Fruit fly (Drosophila melanogaster) whole organism, embryonic: ENCODE measurements around the gene Spase12.

Experiments
- ATbp ChIP-seq: fragments of 200-800 bp; sonication (Bioruptor generic); optimal IDR thresholded peaks from 2 replicates; lab custom pipeline; 2017; ENCODE audit warnings: missing biosample characterization, mild to moderate bottlenecking, missing genetic modification characterization, missing genetic modification reagents
- Asciz ChIP-seq: fragments of 200-800 bp; sonication (Bioruptor generic); optimal IDR thresholded peaks from 2 replicates; lab custom pipeline; 2017; ENCODE audit warnings: missing biosample characterization, mild to moderate bottlenecking, missing genetic modification characterization, missing genetic modification reagents
- Blimp-1 ChIP-seq: fragments of 200-800 bp; sonication (Bioruptor generic); optimal IDR thresholded peaks from 3 replicates; lab custom pipeline; 2018; ENCODE audit warnings: missing biosample characterization, missing genetic modification characterization, mild to moderate bottlenecking, moderate library complexity, missing genetic modification reagents
- BtbVII ChIP-seq: fragments of 200-800 bp; sonication (Bioruptor generic); optimal IDR thresholded peaks from 3 replicates; lab custom pipeline; 2017; ENCODE audit warnings: missing biosample characterization, mild to moderate bottlenecking, missing genetic modification characterization
- CG10147 ChIP-seq: fragments of 200-800 bp; sonication (Bioruptor generic); optimal IDR thresholded peaks from 2 replicates; lab custom pipeline; 2019; ENCODE audit warnings: missing biosample characterization, mild to moderate bottlenecking, missing genetic modification characterization, moderate library complexity
- CG10543 ChIP-seq: fragments of 200-800 bp; sonication (Bioruptor generic); optimal IDR thresholded peaks from 3 replicates; lab custom pipeline; 2017; ENCODE audit warnings: missing biosample characterization, mild to moderate bottlenecking, missing genetic modification characterization, moderate library complexity
- CG10959 ChIP-seq: fragments of 200-800 bp; sonication (Bioruptor generic); IDR thresholded peaks from 2 replicates; pipeline ENCODE4 v1.3.6; 2022; ENCODE audit warnings: missing biosample characterization, missing genetic modification characterization
- CG12071 ChIP-seq: fragments of 200-800 bp; sonication (Bioruptor generic); optimal IDR thresholded peaks from 3 replicates; lab custom pipeline; 2018; ENCODE audit warnings: missing biosample characterization, mild to moderate bottlenecking, missing genetic modification characterization
- CG12104 ChIP-seq: fragments of 200-800 bp; sonication (Bioruptor generic); optimal IDR thresholded peaks from 3 replicates; lab custom pipeline; 2016; ENCODE audit warnings: missing biosample characterization, missing genetic modification characterization
- CG13296 ChIP-seq: fragments of 200-800 bp; sonication (Bioruptor generic); optimal IDR thresholded peaks from 3 replicates; lab custom pipeline; 2018; ENCODE audit warnings: missing biosample characterization, mild to moderate bottlenecking, missing genetic modification characterization
- CG1529 ChIP-seq: fragments of 200-800 bp; sonication (Bioruptor generic); optimal IDR thresholded peaks from 3 replicates; lab custom pipeline; 2018; ENCODE audit warnings: missing biosample characterization, missing genetic modification characterization
- CG15514 ChIP-seq: fragments of 200-800 bp; sonication (Bioruptor generic); optimal IDR thresholded peaks from 3 replicates; lab custom pipeline; 2017; ENCODE audit warnings: missing biosample characterization, missing genetic modification characterization, mild to moderate bottlenecking, moderate library complexity, missing genetic modification reagents
- CG15601 ChIP-seq: fragments of 200-800 bp; sonication (Bioruptor generic); optimal IDR thresholded peaks from 3 replicates; lab custom pipeline; 2019; ENCODE audit warnings: missing biosample characterization, mild to moderate bottlenecking, missing genetic modification characterization, moderate library complexity
- CG18599 ChIP-seq: fragments of 200-800 bp; sonication (Bioruptor generic); optimal IDR thresholded peaks from 3 replicates; lab custom pipeline; 2017; ENCODE audit warnings: missing biosample characterization, missing genetic modification characterization, mild to moderate bottlenecking, moderate library complexity, missing genetic modification reagents
- CG18619 ChIP-seq: fragments of 200-800 bp; sonication (Bioruptor generic); optimal IDR thresholded peaks from 3 replicates; lab custom pipeline; 2017; ENCODE audit warnings: missing biosample characterization, mild to moderate bottlenecking, missing genetic modification characterization
- CG2202 ChIP-seq: fragments of 200-800 bp; sonication (Bioruptor generic); optimal IDR thresholded peaks from 2 replicates; lab custom pipeline; 2018; ENCODE audit warnings: missing biosample characterization, mild to moderate bottlenecking, missing genetic modification characterization
- CG2712 ChIP-seq: fragments of 200-800 bp; optimal IDR thresholded peaks from 3 replicates; lab custom pipeline; 2019; ENCODE audit warnings: missing biosample characterization, mild to moderate bottlenecking, missing genetic modification characterization, moderate library complexity
- CG2889 ChIP-seq: fragments of 200-800 bp; sonication (Bioruptor generic); IDR thresholded peaks from 3 replicates; pipeline ENCODE4 v1.3.6; 2022; ENCODE audit warnings: missing biosample characterization, missing genetic modification characterization
- CG30403 ChIP-seq: fragments of 200-800 bp; sonication (Bioruptor generic); optimal IDR thresholded peaks from 3 replicates; lab custom pipeline; 2016; ENCODE audit warnings: missing biosample characterization, missing genetic modification characterization
- CG3281 ChIP-seq: fragments of 200-800 bp; sonication (Bioruptor generic); optimal IDR thresholded peaks from 3 replicates; lab custom pipeline; 2017; ENCODE audit warnings: missing biosample characterization, mild to moderate bottlenecking, missing genetic modification characterization
- CG6254 ChIP-seq: fragments of 200-800 bp; sonication (Bioruptor generic); optimal IDR thresholded peaks from 3 replicates; lab custom pipeline; 2017; ENCODE audit warnings: mild to moderate bottlenecking, missing biosample characterization, missing genetic modification reagents, missing genetic modification characterization
- CG7987 ChIP-seq: fragments of 200-800 bp; sonication (Bioruptor generic); optimal IDR thresholded peaks from 2 replicates; lab custom pipeline; 2018; ENCODE audit warnings: missing biosample characterization, mild to moderate bottlenecking, missing genetic modification characterization, moderate library complexity
- CG8281 ChIP-seq: fragments of 200-800 bp; sonication (Bioruptor generic); optimal IDR thresholded peaks from 2 replicates; lab custom pipeline; 2018; ENCODE audit warnings: missing biosample characterization, mild to moderate bottlenecking, missing genetic modification characterization, moderate library complexity
- CG8359 ChIP-seq: fragments of 200-800 bp; sonication (Bioruptor generic); optimal IDR thresholded peaks from 2 replicates; lab custom pipeline; 2017; ENCODE audit warnings: missing biosample characterization, mild to moderate bottlenecking, missing genetic modification characterization, borderline replicate concordance
- H2.0 ChIP-seq: fragments of 200-800 bp; sonication (Bioruptor generic); IDR thresholded peaks from 2 replicates; pipeline ENCODE4 v1.3.6; 2022; ENCODE audit warnings: missing biosample characterization, missing genetic modification characterization
- MTF-1 ChIP-seq: fragments of 200-800 bp; sonication (Bioruptor generic); optimal IDR thresholded peaks from 2 replicates; lab custom pipeline; 2018; ENCODE audit warnings: missing biosample characterization, mild to moderate bottlenecking, missing genetic modification characterization, borderline replicate concordance
- PHDP ChIP-seq: fragments of 200-800 bp; sonication (Bioruptor generic); optimal IDR thresholded peaks from 3 replicates; lab custom pipeline; 2018; ENCODE audit warnings: missing biosample characterization, mild to moderate bottlenecking, missing genetic modification characterization, moderate library complexity
- Spps ChIP-seq: fragments of 200-800 bp; sonication (Bioruptor generic); optimal IDR thresholded peaks from 2 replicates; lab custom pipeline; 2018; ENCODE audit warnings: missing biosample characterization, mild to moderate bottlenecking, missing genetic modification characterization
- Vsx1 ChIP-seq: fragments of 200-800 bp; sonication (Bioruptor generic); optimal IDR thresholded peaks from 2 replicates; lab custom pipeline; 2017; ENCODE audit warnings: missing biosample characterization, mild to moderate bottlenecking, missing genetic modification characterization, missing genetic modification reagents
- abd-A ChIP-seq: fragments of 200-800 bp; sonication (Bioruptor generic); optimal IDR thresholded peaks from 3 replicates; lab custom pipeline; 2019; ENCODE audit warnings: missing biosample characterization, mild to moderate bottlenecking, missing genetic modification characterization, moderate library complexity
- ash1 ChIP-seq: fragments of 200-800 bp; sonication (Bioruptor generic); optimal IDR thresholded peaks from 2 replicates; lab custom pipeline; 2018; ENCODE audit warnings: missing biosample characterization, mild to moderate bottlenecking, missing genetic modification characterization
- caup ChIP-seq: fragments of 200-800 bp; sonication (Bioruptor generic); optimal IDR thresholded peaks from 3 replicates; lab custom pipeline; 2017; ENCODE audit warnings: missing biosample characterization, mild to moderate bottlenecking, missing genetic modification characterization, moderate library complexity; ENCODE audit not compliant: severe bottlenecking
- crp ChIP-seq, 2 experiments: fragments of 200-800 bp; sonication (Bioruptor generic); optimal IDR thresholded peaks; 2 replicates in 1 of 2; 3 replicates in 1 of 2; lab custom pipeline; 2017; ENCODE audit warnings: missing biosample characterization in 2 of 2, missing genetic modification characterization in 2 of 2, mild to moderate bottlenecking in 1 of 2, moderate library complexity in 1 of 2
- emc ChIP-seq: fragments of 200-800 bp; sonication (Bioruptor generic); optimal IDR thresholded peaks from 2 replicates; lab custom pipeline; 2016; ENCODE audit warnings: missing biosample characterization, missing genetic modification characterization
- ems ChIP-seq: fragments of 200-800 bp; sonication (Bioruptor generic); optimal IDR thresholded peaks from 3 replicates; lab custom pipeline; 2016; ENCODE audit warnings: missing biosample characterization, missing genetic modification characterization
- ewg ChIP-seq: fragments of 200-800 bp; sonication (Bioruptor generic); optimal IDR thresholded peaks from 3 replicates; lab custom pipeline; 2017; ENCODE audit warnings: mild to moderate bottlenecking, missing biosample characterization, missing genetic modification reagents, missing genetic modification characterization
- fd64A ChIP-seq: fragments of 200-800 bp; sonication (Bioruptor generic); optimal IDR thresholded peaks from 3 replicates; lab custom pipeline; 2018; ENCODE audit warnings: missing biosample characterization, mild to moderate bottlenecking, missing genetic modification characterization
- lola ChIP-seq, 3 experiments: fragments of >200 bp in 2 of 3; fragments of 200-800 bp in 1 of 3; sonication (Bioruptor generic) in 1 of 3; optimal IDR thresholded peaks; 2 replicates each; lab custom pipeline; 2017 to 2019; ENCODE audit warnings: missing biosample characterization in 3 of 3, missing genetic modification characterization in 3 of 3, mild to moderate bottlenecking in 1 of 3, moderate library complexity in 1 of 3
- oc ChIP-seq: fragments of 200-800 bp; sonication (Bioruptor generic); optimal IDR thresholded peaks from 2 replicates; lab custom pipeline; 2018; ENCODE audit warnings: missing biosample characterization, mild to moderate bottlenecking, missing genetic modification characterization, moderate library complexity
- odd ChIP-seq: fragments of 200-800 bp; sonication (Bioruptor generic); optimal IDR thresholded peaks from 2 replicates; lab custom pipeline; 2017; ENCODE audit warnings: missing biosample characterization, mild to moderate bottlenecking, missing genetic modification characterization
- otp ChIP-seq: fragments of 200-800 bp; sonication (Bioruptor generic); IDR thresholded peaks from 3 replicates; pipeline ENCODE4, ENCODE4 v1.3.6; 2022; ENCODE audit warnings: missing biosample characterization, missing genetic modification characterization
- pho ChIP-seq: fragments of 200-800 bp; sonication (Bioruptor generic); optimal IDR thresholded peaks from 2 replicates; lab custom pipeline; 2016; ENCODE audit warnings: missing biosample characterization, missing genetic modification characterization
- ranshi ChIP-seq: fragments of 200-800 bp; sonication (Bioruptor generic); IDR thresholded peaks from 2 replicates; pipeline ENCODE4 v1.3.6; 2022; ENCODE audit warnings: missing biosample characterization, missing genetic modification characterization
- repo ChIP-seq: fragments of 200-800 bp; sonication (Bioruptor generic); optimal IDR thresholded peaks from 2 replicates; lab custom pipeline; 2016; ENCODE audit warnings: missing biosample characterization, missing genetic modification characterization
- schlank ChIP-seq: fragments of 200-800 bp; sonication (Bioruptor generic); optimal IDR thresholded peaks from 2 replicates; lab custom pipeline; 2018; ENCODE audit warnings: missing biosample characterization, mild to moderate bottlenecking, missing genetic modification characterization
- sr ChIP-seq: fragments of 200-800 bp; sonication (Bioruptor generic); IDR thresholded peaks from 3 replicates; pipeline ENCODE4 v1.3.6; 2022; ENCODE audit warnings: missing biosample characterization, missing genetic modification characterization
- vvl ChIP-seq: fragments of 200-800 bp; sonication (Bioruptor generic); IDR thresholded peaks from 2 replicates; pipeline ENCODE4 v1.3.6; 2022; ENCODE audit warnings: missing biosample characterization, missing genetic modification characterization
- wek ChIP-seq: fragments of 200-800 bp; sonication (Bioruptor generic); optimal IDR thresholded peaks from 3 replicates; lab custom pipeline; 2018; ENCODE audit warnings: missing biosample characterization, mild to moderate bottlenecking, missing genetic modification characterization, moderate library complexity
- zfh1 ChIP-seq: fragments of 200-800 bp; sonication (Bioruptor generic); IDR thresholded peaks from 3 replicates; pipeline ENCODE4 v1.3.6; 2022; ENCODE audit warnings: missing biosample characterization, missing genetic modification characterization

Gene Spase12

dm6 chr3R:29479922-29480321, 11.0 kb downstream of the Spase12 start (continued):
- TF ChIP-seq wek (GFP tag; lab: Kevin White, UChicago), result peak; percentile 51
- no peak for TF ChIP-seq repo (GFP tag; lab: Kevin White, UChicago)
- no peak for TF ChIP-seq otp
- TF ChIP-seq Spps (tag; lab: Kevin White, UChicago), result peak; percentile 8
- TF ChIP-seq CG6254 (GFP tag; lab: Kevin White, UChicago), result peak; percentile 13
- no peak for TF ChIP-seq abd-A (tag; lab: Kevin White, UChicago)
- no peak for TF ChIP-seq CG30403
- TF ChIP-seq crp (GFP tag; optimal IDR thresholded peaks at IDR 0.05; lab: Kevin White, UChicago), result no peak
- peak; percentile 10; the same call in 1 of the 2 replicates for TF ChIP-seq ranshi (GFP tag; lab: Robert Waterston, UW)
- no peak for TF ChIP-seq ash1
- TF ChIP-seq CG18619 (GFP tag; lab: Kevin White, UChicago), result peak; percentile 12
- peak; percentile 49; the same call in 2 of the 3 replicates for TF ChIP-seq zfh1 (GFP tag; lab: Robert Waterston, UW)
- TF ChIP-seq CG12071, result peak; percentile 27
- peak; percentile 20 for TF ChIP-seq schlank
- no peak for TF ChIP-seq CG12104 (GFP tag; lab: Kevin White, UChicago)
- peak; percentile 43 for TF ChIP-seq PHDP (tag; lab: Kevin White, UChicago)
- TF ChIP-seq CG18599, result peak; percentile 40
- no peak for TF ChIP-seq pho (GFP tag; lab: Kevin White, UChicago)
- peak; percentile 38; the same call in 1 of the 2 replicates for TF ChIP-seq vvl (GFP tag; lab: Robert Waterston, UW)
- peak; percentile 53 for TF ChIP-seq BtbVII
- no peak for TF ChIP-seq sr (GFP tag; lab: Robert Waterston, UW)
- TF ChIP-seq CG8359 (GFP tag; lab: Kevin White, UChicago), result peak; percentile 37
- TF ChIP-seq CG2202 (tag; lab: Kevin White, UChicago), result peak; percentile 12
- peak; percentile 23 for TF ChIP-seq CG15514
- peak; percentile 6 for TF ChIP-seq ewg (GFP tag; lab: Kevin White, UChicago)
- TF ChIP-seq ATbp (GFP tag; lab: Kevin White, UChicago), result peak; percentile 87
- peak; percentile 45 for TF ChIP-seq MTF-1 (GFP tag; lab: Kevin White, UChicago)
- no peak for TF ChIP-seq H2.0
- peak; percentile 19 for TF ChIP-seq CG10147 (GFP tag; lab: Kevin White, UChicago)
- peak; percentile 16 for TF ChIP-seq CG10543
- TF ChIP-seq CG3281, result peak; percentile 59
- peak; percentile 33 for TF ChIP-seq CG1529
- TF ChIP-seq CG15601 (tag; lab: Kevin White, UChicago), result peak; percentile 69
- TF ChIP-seq CG2889 (GFP tag; lab: Robert Waterston, UW), result no peak
- peak; percentile 42 for TF ChIP-seq caup (GFP tag; lab: Kevin White, UChicago)
- TF ChIP-seq Asciz (GFP tag; lab: Kevin White, UChicago), result peak; percentile 56
- peak; percentile 33 for TF ChIP-seq odd (GFP tag; lab: Kevin White, UChicago)
- no peak for TF ChIP-seq oc (tag; lab: Kevin White, UChicago)
- TF ChIP-seq CG10959 (GFP tag; lab: Robert Waterston, UW), result no peak
- peak in 1 of 3 experiments; percentile 2 for TF ChIP-seq lola (GFP tag; optimal IDR thresholded peaks at IDR 0.05; lab: Kevin White, UChicago)
- TF ChIP-seq CG13296 (GFP tag; lab: Kevin White, UChicago), result peak; percentile 5
- peak; percentile 34 for TF ChIP-seq CG8281
- peak; percentile 57 for TF ChIP-seq Vsx1
- TF ChIP-seq Blimp-1 (GFP tag; lab: Kevin White, UChicago), result peak; percentile 50
- TF ChIP-seq ems (GFP tag; lab: Kevin White, UChicago), result peak; percentile 2
- TF ChIP-seq CG7987 (GFP tag; lab: Kevin White, UChicago), result peak; percentile 4
- no peak for TF ChIP-seq emc
- peak; percentile 1 for TF ChIP-seq CG2712 (tag; lab: Kevin White, UChicago)
- TF ChIP-seq fd64A, result peak; percentile 68
